Worm (Caenorhabditis elegans): Measurements from ENCODE around the gene Y42H9AR.5.

ce11 chrIV:8136548-8136947 is 34.2 kb downstream of the Y42H9AR.5 start:
- TF ChIP-seq dve-1 (tag; optimal IDR thresholded peaks at IDR 0.05) = no peak
- TF ChIP-seq ceh-45 (GFP tag; IDR thresholded peaks at IDR 0.05) = no peak
- TF ChIP-seq pha-4 (tag; optimal IDR thresholded peaks at IDR 0.05) = no peak
- TF ChIP-seq pqm-1 (tag; optimal IDR thresholded peaks at IDR 0.05) = no peak
- no peak for TF ChIP-seq ceh-19 (GFP tag; optimal IDR thresholded peaks at IDR 0.05)
- TF ChIP-seq tbx-2 (tag; optimal IDR thresholded peaks at IDR 0.05) = no peak
